Worm (Caenorhabditis elegans): ENCODE data around the gene C16C8.21.
"Not testable (repeated sequence)": the region's sequence is repeated elsewhere in the genome, so short reads cannot be mapped to it uniquely, and the experiment has no call there.

C16C8.21 gene

ce11 chrII:3482231-3482630 lies 34.2 kb downstream of the C16C8.21 start, which contains the start of gene smu-2 (continued):
- peak; percentile 82 for TF ChIP-seq irx-1 (tag; optimal IDR thresholded peaks at IDR 0.05)
- TF ChIP-seq C16A3.4 (tag; optimal IDR thresholded peaks at IDR 0.05): peak; percentile 56
- peak; percentile 88 for TF ChIP-seq lin-15B (tag; optimal IDR thresholded peaks at IDR 0.05)
- no peak for TF ChIP-seq mef-2 (tag; optimal IDR thresholded peaks at IDR 0.05)
- peak; percentile 57 for TF ChIP-seq nhr-19 (GFP tag; conservative IDR thresholded peaks at IDR 0.05)
- TF ChIP-seq fkh-8 (tag; optimal IDR thresholded peaks at IDR 0.05): peak; percentile 65
- peak; percentile 37 for TF ChIP-seq skn-1 (tag; optimal IDR thresholded peaks at IDR 0.05)
- no peak for TF ChIP-seq unc-30 (tag; optimal IDR thresholded peaks at IDR 0.05)
- no peak for TF ChIP-seq aly-2 (tag; optimal IDR thresholded peaks at IDR 0.05)
- peak; percentile 24 to 81 (median 55) for TF ChIP-seq ceh-82 (tag; optimal IDR thresholded peaks at IDR 0.05)
- no peak for TF ChIP-seq hlh-4 (tag; optimal IDR thresholded peaks at IDR 0.05)
- peak; percentile 28 for TF ChIP-seq lin-13 (GFP tag; optimal IDR thresholded peaks at IDR 0.05)
- TF ChIP-seq ces-1 (GFP tag; optimal IDR thresholded peaks at IDR 0.05): peak; percentile 70
- no peak for TF ChIP-seq ets-5 (GFP tag; IDR thresholded peaks at IDR 0.05)
- peak; percentile 48 for TF ChIP-seq elt-2 (tag; optimal IDR thresholded peaks at IDR 0.05)
- TF ChIP-seq fkh-4 (tag; optimal IDR thresholded peaks at IDR 0.05; ENCODE audit: borderline replicate concordance): peak; percentile 82
- no peak for TF ChIP-seq nhr-77 (tag; optimal IDR thresholded peaks at IDR 0.05)
- no peak for TF ChIP-seq dsc-1 (tag; optimal IDR thresholded peaks at IDR 0.05)
- no peak for TF ChIP-seq ceh-8 (GFP tag; optimal IDR thresholded peaks at IDR 0.05)

ce11 chrII:3490797-3491196 lies 42.8 kb downstream of the C16C8.21 start, which contains the start of gene fbxb-112:
Gene fbxb-112 (plus strand): TSS chrII:3491097.
- not testable (repeated sequence) for TF ChIP-seq pqm-1, dsc-1, ztf-11 (tag; optimal IDR thresholded peaks at IDR 0.05)
